Fruit fly (Drosophila melanogaster): Measurements from ENCODE around the gene CG1440.
A peak's percentile ranks its signal among the peaks of the same experiment; 100 is the strongest.

CG1440 gene

DNA sequence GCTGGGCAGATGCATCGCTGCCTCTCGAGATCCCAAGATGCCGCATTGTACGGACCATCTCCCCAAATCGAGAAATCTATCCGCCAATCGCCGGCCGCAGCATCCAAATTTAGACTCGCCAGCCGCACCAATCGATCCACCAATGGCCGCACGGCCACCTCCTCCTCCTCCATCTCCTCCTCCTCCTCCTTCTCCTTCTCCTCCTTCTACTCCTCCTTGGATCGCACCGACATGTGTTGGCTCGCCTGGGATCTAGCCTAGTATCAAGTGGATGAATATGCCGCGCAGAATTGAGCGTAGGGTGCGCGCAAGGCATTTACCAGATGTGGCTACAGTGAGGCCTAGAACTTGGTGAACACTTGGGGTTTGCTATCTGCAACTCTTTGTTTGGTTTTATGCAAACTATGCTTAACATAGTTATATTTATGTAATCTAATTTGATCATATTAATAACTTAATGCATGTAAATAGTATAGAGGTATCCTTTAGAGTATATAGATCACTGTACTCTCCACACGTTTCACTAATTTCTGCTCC, 18.2 kb downstream of the CG1440 start, which contains the start of gene org-1 (continued):
- TF ChIP-seq h (GFP tag; optimal IDR thresholded peaks at IDR 0.05) (peak; percentile 77), dmrt93B (GFP tag; optimal IDR thresholded peaks at IDR 0.05) (peak; percentile 56), HLH106 (tag; optimal IDR thresholded peaks at IDR 0.05) (peak; percentile 77), jim (GFP tag; optimal IDR thresholded peaks at IDR 0.05) (no peak), dl (GFP tag; optimal IDR thresholded peaks at IDR 0.05; ENCODE audit: insufficient read depth in 1 of 2, partially characterized antibody in 2 of 2) (no peak), usp (GFP tag; optimal IDR thresholded peaks at IDR 0.05) (no peak), Hr78 (GFP tag; optimal IDR thresholded peaks at IDR 0.05) (no peak), N (GFP tag; optimal IDR thresholded peaks at IDR 0.05) (no peak)

DNA sequence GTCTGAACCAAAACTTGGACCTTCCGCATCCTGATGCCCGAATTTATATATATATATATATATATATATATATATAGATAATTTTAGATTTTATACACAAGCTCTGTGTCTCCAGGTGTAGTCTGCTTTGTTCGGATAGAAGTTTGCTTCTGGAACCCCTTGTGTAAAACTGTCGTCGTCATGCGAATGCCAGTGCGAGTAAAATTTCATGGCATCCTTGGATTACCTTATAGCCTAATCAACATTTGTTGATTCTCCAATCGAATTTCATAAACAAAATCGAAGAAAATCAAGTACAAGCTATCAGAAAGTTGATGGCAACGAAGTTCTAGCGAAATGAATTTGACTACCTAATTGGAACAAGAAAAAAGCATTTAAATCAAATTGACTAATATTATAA, 20.7 kb downstream of the CG1440 start, which contains the start of gene CG32713:
TSS of gene CG32713 (minus strand) at position 101 of the 400 bp plus-strand sequence.
- no peak for TF ChIP-seq dmrt93B (GFP tag; optimal IDR thresholded peaks at IDR 0.05)
- TF ChIP-seq Mio (GFP tag; optimal IDR thresholded peaks at IDR 0.05): no peak
- TF ChIP-seq sv (GFP tag; optimal IDR thresholded peaks at IDR 0.05): no peak
- TF ChIP-seq foxo (GFP tag; optimal IDR thresholded peaks at IDR 0.05): no peak
- TF ChIP-seq tai (GFP tag; optimal IDR thresholded peaks at IDR 0.05): no peak
- no peak for TF ChIP-seq dl (GFP tag; optimal IDR thresholded peaks at IDR 0.05; ENCODE audit: insufficient read depth in 1 of 2, partially characterized antibody in 2 of 2)
- no peak for TF ChIP-seq Vsx2 (GFP tag; optimal IDR thresholded peaks at IDR 0.05; ENCODE audit: partially characterized antibody)
- TF ChIP-seq br (GFP tag; optimal IDR thresholded peaks at IDR 0.05): no peak
- TF ChIP-seq N (GFP tag; optimal IDR thresholded peaks at IDR 0.05): no peak
- TF ChIP-seq Rel (GFP tag; optimal IDR thresholded peaks at IDR 0.05): no peak
- TF ChIP-seq Rel (tag; optimal IDR thresholded peaks at IDR 0.05): no peak
- TF ChIP-seq Hr83 (GFP tag; optimal IDR thresholded peaks at IDR 0.05; ENCODE audit: poor library complexity, severe bottlenecking): no peak
- no peak for TF ChIP-seq psq (GFP tag; optimal IDR thresholded peaks at IDR 0.05)
- TF ChIP-seq Sp1 (GFP tag; optimal IDR thresholded peaks at IDR 0.05): no peak
- TF ChIP-seq Dfd (GFP tag; optimal IDR thresholded peaks at IDR 0.05): no peak
- TF ChIP-seq Myc (optimal IDR thresholded peaks at IDR 0.05): no peak
- no peak for TF ChIP-seq h (GFP tag; optimal IDR thresholded peaks at IDR 0.05)
- no peak for TF ChIP-seq Hnf4 (GFP tag; optimal IDR thresholded peaks at IDR 0.05)
- TF ChIP-seq GATAd (GFP tag; optimal IDR thresholded peaks at IDR 0.05): no peak
- no peak for TF ChIP-seq CrebA (GFP tag; optimal IDR thresholded peaks at IDR 0.05; ENCODE audit: borderline replicate concordance)

DNA sequence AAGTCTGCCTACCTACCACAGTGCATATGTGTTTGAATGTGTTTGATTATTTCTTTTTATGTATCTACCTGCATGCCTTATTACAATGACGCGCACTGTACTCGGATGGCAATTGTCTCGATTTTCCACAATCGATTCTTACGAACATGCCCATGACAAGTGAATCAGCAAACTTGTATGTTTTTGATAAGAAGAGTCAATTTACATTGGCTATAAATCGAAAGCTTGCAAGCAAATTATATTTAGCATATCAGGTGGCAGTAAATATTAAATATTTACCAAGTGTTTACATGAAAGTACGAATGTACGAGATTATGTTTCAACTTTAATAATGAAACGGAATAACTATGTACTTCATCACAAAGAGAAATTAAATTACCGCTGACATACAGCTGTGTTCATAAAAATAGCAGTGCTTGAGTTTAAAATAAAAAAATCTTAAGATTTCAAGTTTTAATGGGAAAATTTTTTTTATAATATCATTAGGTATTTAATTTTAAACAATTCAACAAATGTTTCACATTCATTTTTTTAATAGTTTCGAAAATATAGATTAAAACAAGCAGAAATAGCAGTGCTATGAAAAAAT, 22.7 kb downstream of the CG1440 start:
- no peak for TF ChIP-seq GATAd (GFP tag; optimal IDR thresholded peaks at IDR 0.05)
- TF ChIP-seq usp (GFP tag; optimal IDR thresholded peaks at IDR 0.05): no peak
- no peak for TF ChIP-seq Sp1 (GFP tag; optimal IDR thresholded peaks at IDR 0.05)
- no peak for TF ChIP-seq br (GFP tag; optimal IDR thresholded peaks at IDR 0.05)
- no peak for TF ChIP-seq Dif (GFP tag; optimal IDR thresholded peaks at IDR 0.05; ENCODE audit: partially characterized antibody)
- TF ChIP-seq Hnf4 (GFP tag; optimal IDR thresholded peaks at IDR 0.05): no peak
- no peak for TF ChIP-seq tai (GFP tag; optimal IDR thresholded peaks at IDR 0.05)
- TF ChIP-seq rgr (GFP tag; optimal IDR thresholded peaks at IDR 0.05): no peak
- no peak for TF ChIP-seq Hr83 (GFP tag; optimal IDR thresholded peaks at IDR 0.05; ENCODE audit: poor library complexity, severe bottlenecking)
- no peak for TF ChIP-seq pan (optimal IDR thresholded peaks at IDR 0.05)
- no peak for TF ChIP-seq Rel (GFP tag; optimal IDR thresholded peaks at IDR 0.05)
- no peak for TF ChIP-seq Rel (tag; optimal IDR thresholded peaks at IDR 0.05)
- TF ChIP-seq ey (GFP tag; optimal IDR thresholded peaks at IDR 0.05): no peak
- no peak for TF ChIP-seq Dfd (GFP tag; optimal IDR thresholded peaks at IDR 0.05)
- no peak for TF ChIP-seq h (GFP tag; optimal IDR thresholded peaks at IDR 0.05)

- no peak for TF ChIP-seq foxo (GFP tag; optimal IDR thresholded peaks at IDR 0.05)
- no peak for TF ChIP-seq woc (GFP tag; optimal IDR thresholded peaks at IDR 0.05)
- TF ChIP-seq tai (GFP tag; optimal IDR thresholded peaks at IDR 0.05): no peak
- TF ChIP-seq GATAd (GFP tag; optimal IDR thresholded peaks at IDR 0.05): no peak
- TF ChIP-seq usp (GFP tag; optimal IDR thresholded peaks at IDR 0.05): no peak
- no peak for TF ChIP-seq Dif (GFP tag; optimal IDR thresholded peaks at IDR 0.05; ENCODE audit: partially characterized antibody)
- no peak for TF ChIP-seq pan (optimal IDR thresholded peaks at IDR 0.05)
- no peak for TF ChIP-seq dl (GFP tag; optimal IDR thresholded peaks at IDR 0.05; ENCODE audit: insufficient read depth in 1 of 2, partially characterized antibody in 2 of 2)
- TF ChIP-seq brk (GFP tag; optimal IDR thresholded peaks at IDR 0.05): no peak
- no peak for TF ChIP-seq OdsH (GFP tag; optimal IDR thresholded peaks at IDR 0.05)
- TF ChIP-seq CrebA (GFP tag; optimal IDR thresholded peaks at IDR 0.05; ENCODE audit: borderline replicate concordance): no peak
- no peak for TF ChIP-seq Hnf4 (GFP tag; optimal IDR thresholded peaks at IDR 0.05)
- no peak for TF ChIP-seq CG32264 (GFP tag; optimal IDR thresholded peaks at IDR 0.05)
- TF ChIP-seq Dfd (GFP tag; optimal IDR thresholded peaks at IDR 0.05): no peak
- no peak for TF ChIP-seq Hr78 (GFP tag; optimal IDR thresholded peaks at IDR 0.05)
- TF ChIP-seq dmrt93B (GFP tag; optimal IDR thresholded peaks at IDR 0.05): no peak
Measured at dm6 chrX:8460232-8460631, 23.4 kb downstream of the CG1440 start.

All from whole organism, wandering third instar larva.